Fruit fly (Drosophila melanogaster) whole organism: Measurements from ENCODE around the gene CG10562.

Source experiments
- CG8478 ChIP-seq: fragments of >200 bp; optimal IDR thresholded peaks from 2 replicates; lab custom pipeline; 2018; ENCODE audit warnings: inconsistent platforms
- Dll ChIP-seq: fragments of >200 bp; optimal IDR thresholded peaks from 2 replicates; lab custom pipeline; 2017
- EcR ChIP-seq, 2 experiments: fragments of >200 bp; optimal IDR thresholded peaks; 2 replicates each; lab custom pipeline; 2017; ENCODE audit warnings: missing biosample characterization in 2 of 2, missing genetic modification characterization in 2 of 2, missing genetic modification reagents in 2 of 2
- pan ChIP-seq: fragments of >200 bp; optimal IDR thresholded peaks from 2 replicates; lab custom pipeline; 2017
- psq ChIP-seq: fragments of >200 bp; optimal IDR thresholded peaks from 2 replicates; lab custom pipeline; 2017
- usp ChIP-seq: fragments of >200 bp; optimal IDR thresholded peaks from 2 replicates; lab custom pipeline; 2017; ENCODE audit warnings: missing biosample characterization, missing genetic modification characterization, mixed read lengths

The CG10562 gene

DNA sequence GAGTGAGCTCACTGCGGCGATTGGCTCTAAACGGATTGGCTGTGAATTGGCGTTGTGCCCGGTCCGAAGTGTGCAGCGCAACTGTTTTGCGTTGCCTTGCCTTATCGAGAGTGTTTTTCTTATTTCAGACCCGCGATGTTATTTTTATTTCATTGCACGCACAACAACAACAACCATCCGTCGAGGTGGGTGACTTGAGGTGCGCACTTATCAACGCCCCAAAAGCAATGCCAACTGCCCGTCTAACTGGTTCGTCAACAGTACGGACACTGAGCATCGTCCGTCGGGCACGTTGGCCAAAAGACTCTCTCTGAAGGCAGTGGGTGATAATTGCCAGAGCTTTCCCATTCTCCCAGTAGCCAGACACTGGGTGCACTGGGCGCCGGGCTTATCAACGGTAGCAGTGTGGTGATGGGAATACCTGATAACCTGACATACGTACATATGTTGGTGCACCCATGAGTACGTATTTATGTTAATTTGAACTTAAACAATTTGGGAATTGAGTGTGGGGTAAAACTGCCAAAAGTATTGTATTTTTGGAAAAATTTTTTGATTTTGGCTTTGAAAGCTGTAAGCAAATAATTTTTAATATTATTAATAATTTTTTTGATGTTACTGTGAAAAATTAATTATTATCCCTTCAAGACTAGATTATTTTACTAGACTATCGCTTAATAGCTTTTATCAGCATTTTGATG, 27.1 kb downstream of the CG10562 start, which contains the start of gene CG31102:
CG31102 (minus strand) TSS at position 275 of the 701 bp plus-strand sequence.
- TF ChIP-seq psq (lab: Kevin White, UChicago) (no peak), CG8478 (lab: Kevin White, UChicago) (no peak), EcR (GFP tag; optimal IDR thresholded peaks at IDR 0.05; lab: Kevin White, UChicago) (no peak), Dll (no peak), usp (GFP tag; lab: Kevin White, UChicago) (no peak), pan (lab: Kevin White, UChicago) (no peak)

DNA sequence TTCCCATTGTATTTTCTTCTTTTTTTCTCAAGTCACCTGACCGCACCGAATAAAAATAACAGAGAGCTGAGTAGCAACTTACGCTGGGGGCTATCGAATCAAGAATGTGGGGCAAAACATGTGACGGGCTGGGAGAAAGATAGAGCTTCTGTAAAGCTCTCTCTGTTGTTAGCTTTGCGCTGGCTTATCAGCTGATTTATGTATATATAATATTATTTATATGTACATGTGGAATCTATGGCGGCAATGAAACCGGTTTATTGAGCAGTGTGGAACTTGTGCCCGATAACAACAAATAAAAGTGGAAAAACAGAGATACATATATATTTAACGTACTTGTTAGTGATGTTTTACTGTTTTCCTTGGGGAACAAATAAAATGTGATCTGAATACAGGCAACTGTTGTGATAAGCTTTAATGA, 29.7 kb downstream of the CG10562 start, which contains the start of gene CG31098:
CG31098 (minus strand) TSS at position 114 of the 421 bp plus-strand sequence.
- no peak for TF ChIP-seq CG8478 (lab: Kevin White, UChicago)
- no peak for TF ChIP-seq Dll
- no peak for TF ChIP-seq EcR (GFP tag; optimal IDR thresholded peaks at IDR 0.05; lab: Kevin White, UChicago)
- no peak for TF ChIP-seq psq (lab: Kevin White, UChicago)
- TF ChIP-seq pan (lab: Kevin White, UChicago) = no peak
- no peak for TF ChIP-seq usp (GFP tag; lab: Kevin White, UChicago)

DNA sequence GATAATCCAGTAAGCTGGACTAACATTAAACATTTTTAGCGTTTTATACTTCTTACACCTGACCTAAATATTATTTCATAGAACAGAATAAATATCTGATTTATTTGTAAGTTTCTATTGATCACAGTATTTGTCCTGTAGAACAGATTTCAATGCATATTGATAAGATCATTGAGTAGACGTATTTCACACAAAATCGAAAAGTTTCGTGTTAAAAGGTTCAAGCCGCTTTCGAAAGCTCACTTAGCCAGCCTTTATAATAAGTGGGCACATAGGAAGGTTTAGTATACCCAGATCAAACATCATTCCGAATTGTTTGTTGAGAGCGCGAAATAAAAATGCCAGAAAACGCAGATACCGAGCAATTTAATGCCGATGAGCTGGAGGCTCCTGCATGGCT, 33.0 kb downstream of the CG10562 start, which contains the start of gene CG11893:
CG11893 (plus strand) TSS at position 301 of the 400 bp plus-strand sequence.
- TF ChIP-seq usp (GFP tag; lab: Kevin White, UChicago) = no peak
- no peak for TF ChIP-seq CG8478 (lab: Kevin White, UChicago)
- TF ChIP-seq psq (lab: Kevin White, UChicago) = no peak
- no peak for TF ChIP-seq pan (lab: Kevin White, UChicago)

DNA sequence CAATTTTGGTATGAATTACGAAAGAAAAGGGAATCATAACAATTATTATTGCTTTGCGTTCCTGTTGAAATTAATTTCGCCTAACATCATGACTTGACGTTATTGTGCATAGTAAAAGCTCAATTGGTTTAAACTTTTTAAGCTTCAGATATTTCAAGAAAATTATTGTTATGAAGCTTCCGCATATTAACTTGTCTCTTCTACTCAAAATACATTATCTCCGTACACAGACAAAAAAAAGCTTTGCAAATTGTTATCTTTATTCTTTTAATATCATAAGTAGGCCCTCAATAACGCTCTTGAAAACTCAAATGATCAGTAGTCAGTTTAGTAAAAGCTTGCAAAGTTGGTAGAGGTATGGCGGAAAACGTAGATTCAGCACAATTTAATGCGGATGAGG, 35.4 kb downstream of the CG10562 start, which contains the start of gene CG13658:
CG13658 (plus strand) TSS at position 347 of the 400 bp plus-strand sequence.
- TF ChIP-seq usp (GFP tag; lab: Kevin White, UChicago) = no peak
- no peak for TF ChIP-seq psq (lab: Kevin White, UChicago)
- no peak for TF ChIP-seq EcR (GFP tag; optimal IDR thresholded peaks at IDR 0.05; lab: Kevin White, UChicago)
- TF ChIP-seq pan (lab: Kevin White, UChicago) = no peak
- TF ChIP-seq CG8478 (lab: Kevin White, UChicago) = no peak
- no peak for TF ChIP-seq Dll

DNA sequence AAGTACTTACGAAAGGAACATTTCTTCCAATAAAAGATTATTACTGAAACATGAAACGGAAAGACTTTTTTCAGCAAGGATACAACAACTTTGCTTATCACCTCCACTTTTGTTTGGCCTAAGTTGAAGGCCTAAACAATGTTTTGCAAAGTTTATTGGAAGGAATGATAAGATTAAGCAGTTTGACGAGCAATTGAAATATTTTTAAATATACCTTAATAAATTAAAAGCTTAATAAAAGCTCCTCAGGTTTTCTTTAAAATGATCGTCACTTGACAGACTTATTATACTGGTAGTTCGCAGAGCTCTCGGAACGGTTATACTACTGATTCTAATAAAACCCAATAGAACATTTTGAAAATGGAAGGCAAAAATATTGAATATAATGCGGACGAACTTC, 37.4 kb downstream of the CG10562 start, which contains the start of gene CG31104:
CG31104 (plus strand) TSS at position 301 of the 400 bp plus-strand sequence.
- TF ChIP-seq CG8478 (lab: Kevin White, UChicago) (no peak), pan (lab: Kevin White, UChicago) (no peak), EcR (GFP tag; optimal IDR thresholded peaks at IDR 0.05; lab: Kevin White, UChicago) (no peak)

DNA sequence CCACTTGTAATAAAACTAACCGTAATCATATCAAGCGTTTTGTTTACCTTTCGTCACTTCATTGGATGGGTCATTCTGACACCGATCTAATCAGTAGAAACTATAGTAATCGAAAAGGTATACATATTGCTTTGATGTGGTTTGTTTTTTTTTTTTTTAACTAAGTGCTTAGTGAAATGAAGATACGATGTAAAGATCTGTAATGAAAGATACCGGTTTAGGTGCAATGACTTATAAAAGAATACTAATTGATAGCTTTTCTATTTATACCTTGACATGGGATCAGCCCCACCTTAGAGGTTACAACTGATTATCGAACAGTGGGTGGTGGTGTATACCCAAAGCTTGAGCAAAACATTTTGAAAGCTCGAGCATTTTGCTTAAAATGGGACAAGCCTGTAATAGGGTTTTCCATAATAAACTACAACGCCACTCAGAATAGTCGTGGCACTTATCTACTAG, 39.3 kb downstream of the CG10562 start, which contains the start of gene CG31300:
CG31300 (plus strand) TSS at position 412 of the 462 bp plus-strand sequence.
- no peak for TF ChIP-seq pan (lab: Kevin White, UChicago)
- TF ChIP-seq Dll = no peak
- TF ChIP-seq CG8478 (lab: Kevin White, UChicago) = no peak
- no peak for TF ChIP-seq EcR (GFP tag; optimal IDR thresholded peaks at IDR 0.05; lab: Kevin White, UChicago)
- TF ChIP-seq psq (lab: Kevin White, UChicago) = no peak
- no peak for TF ChIP-seq usp (GFP tag; lab: Kevin White, UChicago)

DNA sequence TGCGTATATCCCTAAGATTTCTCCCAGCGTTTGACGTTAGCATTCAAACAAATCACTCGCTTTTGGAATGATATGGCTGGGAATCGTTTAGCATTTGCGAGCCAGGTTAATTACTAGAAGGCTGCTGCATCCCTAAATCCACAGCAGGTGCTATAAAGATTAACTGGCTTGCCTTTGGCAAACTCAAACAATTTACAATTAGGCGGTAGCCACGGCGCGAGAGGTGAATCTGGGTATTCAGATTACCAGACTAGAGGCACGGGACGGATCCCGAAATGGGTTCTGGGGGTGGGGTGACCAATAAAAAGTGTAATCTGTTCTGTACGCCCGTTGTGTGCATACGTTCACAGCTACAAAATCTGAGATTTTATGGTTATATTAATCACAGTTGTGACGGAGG, 41.4 kb downstream of the CG10562 start, which contains the start of gene CG11892:
CG11892 (plus strand) TSS at position 384 of the 400 bp plus-strand sequence.
- TF ChIP-seq psq (lab: Kevin White, UChicago) (no peak), usp (GFP tag; lab: Kevin White, UChicago) (no peak), EcR (GFP tag; optimal IDR thresholded peaks at IDR 0.05; lab: Kevin White, UChicago) (no peak), pan (lab: Kevin White, UChicago) (no peak), Dll (no peak), CG8478 (lab: Kevin White, UChicago) (no peak)

DNA sequence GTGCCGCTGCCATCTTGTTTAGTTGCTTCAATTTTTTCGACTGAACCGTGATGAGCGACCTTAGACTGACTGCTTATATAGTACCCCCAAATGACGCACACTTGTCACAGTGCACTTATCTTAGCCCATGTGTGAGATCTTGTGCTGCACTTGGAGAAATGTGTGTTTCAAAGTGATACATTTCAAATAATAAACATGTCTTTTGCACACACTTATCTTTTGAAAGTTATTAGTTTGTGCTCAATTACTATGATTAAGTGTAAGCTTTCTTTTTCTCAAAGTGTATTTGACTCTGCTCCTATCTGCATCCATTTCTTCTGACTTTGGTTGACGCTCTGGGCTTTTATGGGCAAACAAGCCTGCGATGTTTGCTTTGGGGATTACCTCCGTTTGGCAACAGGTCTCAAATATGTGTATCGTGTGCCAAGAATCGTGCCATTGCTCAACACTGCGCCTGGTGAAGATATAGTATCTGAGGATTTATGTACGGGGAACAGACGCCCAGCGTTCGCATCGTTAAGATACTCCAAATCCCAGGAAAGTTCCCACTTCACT, 42.7 kb downstream of the CG10562 start, which contains the start of gene CG10514:
CG10514 (minus strand) TSS at position 51 of the 555 bp plus-strand sequence.
- TF ChIP-seq Dll = no peak
- TF ChIP-seq psq (lab: Kevin White, UChicago) = no peak
- no peak for TF ChIP-seq pan (lab: Kevin White, UChicago)
- no peak for TF ChIP-seq CG8478 (lab: Kevin White, UChicago)
- no peak for TF ChIP-seq EcR (GFP tag; optimal IDR thresholded peaks at IDR 0.05; lab: Kevin White, UChicago)

DNA sequence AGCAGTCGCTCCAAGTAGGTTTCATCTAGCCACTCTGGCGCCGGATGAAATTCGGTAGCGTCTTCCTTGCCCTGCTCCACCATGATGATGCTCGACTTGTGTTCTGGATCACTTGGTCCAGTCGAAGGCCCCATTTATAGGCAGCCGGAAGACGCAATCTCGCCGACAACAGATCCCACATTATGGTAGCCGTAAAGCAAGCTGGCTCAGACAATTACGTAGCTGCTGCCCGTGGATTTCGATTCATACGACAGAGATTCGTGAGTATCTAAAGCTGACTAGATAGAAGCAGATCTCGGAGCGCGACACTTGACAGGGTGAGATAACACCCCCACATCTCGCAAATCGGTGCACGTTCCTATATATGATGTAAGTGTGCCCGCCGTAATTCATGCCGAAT, 45.4 kb downstream of the CG10562 start, which contains the start of gene CG10513:
CG10513 (minus strand) TSS at position 101 of the 400 bp plus-strand sequence.
- TF ChIP-seq pan (lab: Kevin White, UChicago) (no peak), usp (GFP tag; lab: Kevin White, UChicago) (no peak), EcR (GFP tag; optimal IDR thresholded peaks at IDR 0.05; lab: Kevin White, UChicago) (no peak), CG8478 (lab: Kevin White, UChicago) (no peak), psq (lab: Kevin White, UChicago) (no peak), Dll (no peak)

DNA sequence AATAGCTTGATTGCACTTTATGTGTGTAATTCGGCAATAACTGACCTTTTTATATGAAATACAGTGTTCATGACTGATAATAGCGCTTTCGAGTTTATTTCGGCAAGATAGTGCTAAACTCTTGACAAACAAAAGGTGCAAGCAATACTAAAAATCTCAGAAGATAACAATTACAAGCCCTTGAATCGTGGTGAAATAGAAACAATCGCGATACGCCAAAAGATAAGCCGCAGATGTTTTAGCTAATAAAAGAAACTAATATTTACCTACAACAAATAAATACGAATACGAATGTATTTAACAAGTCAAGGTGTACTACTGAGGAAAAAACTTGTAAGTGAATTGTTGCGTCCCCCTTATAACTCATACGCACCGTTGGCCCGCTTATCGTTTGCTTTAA, 47.3 kb downstream of the CG10562 start:
- TF ChIP-seq EcR (GFP tag; optimal IDR thresholded peaks at IDR 0.05; lab: Kevin White, UChicago) (no peak), Dll (no peak), psq (lab: Kevin White, UChicago) (no peak), CG8478 (lab: Kevin White, UChicago) (no peak), pan (lab: Kevin White, UChicago) (no peak), usp (GFP tag; lab: Kevin White, UChicago) (no peak)

DNA sequence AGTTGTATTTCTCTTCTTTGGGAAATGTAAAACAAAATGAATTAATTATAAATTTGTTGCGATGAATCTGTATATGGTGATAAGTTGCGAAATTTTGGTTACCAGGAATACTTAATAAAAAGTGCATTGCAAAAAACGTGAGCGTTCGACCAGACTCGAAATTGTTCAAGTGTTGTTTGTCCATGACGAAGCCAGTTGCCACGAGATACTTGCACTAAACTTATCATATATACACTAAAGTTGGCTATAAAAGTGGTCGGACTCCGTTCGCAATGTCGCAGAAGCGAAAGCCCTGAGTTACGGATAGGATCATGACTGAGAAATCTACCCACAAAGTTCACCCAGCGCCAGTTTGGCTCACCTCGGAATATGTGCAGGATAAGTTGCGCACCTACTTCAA, 49.0 kb downstream of the CG10562 start, which contains the start of gene CG11878:
CG11878 (plus strand) TSS at position 301 of the 400 bp plus-strand sequence.
- TF ChIP-seq EcR (GFP tag; optimal IDR thresholded peaks at IDR 0.05; lab: Kevin White, UChicago) (no peak), psq (lab: Kevin White, UChicago) (no peak), Dll (no peak), CG8478 (lab: Kevin White, UChicago) (no peak), usp (GFP tag; lab: Kevin White, UChicago) (no peak), pan (lab: Kevin White, UChicago) (no peak)
